Fruit fly (Drosophila melanogaster): ENCODE data around the gene Rab27.
A peak's percentile ranks its signal among the peaks of the same experiment; 100 is the strongest.

Gene Rab27

DNA sequence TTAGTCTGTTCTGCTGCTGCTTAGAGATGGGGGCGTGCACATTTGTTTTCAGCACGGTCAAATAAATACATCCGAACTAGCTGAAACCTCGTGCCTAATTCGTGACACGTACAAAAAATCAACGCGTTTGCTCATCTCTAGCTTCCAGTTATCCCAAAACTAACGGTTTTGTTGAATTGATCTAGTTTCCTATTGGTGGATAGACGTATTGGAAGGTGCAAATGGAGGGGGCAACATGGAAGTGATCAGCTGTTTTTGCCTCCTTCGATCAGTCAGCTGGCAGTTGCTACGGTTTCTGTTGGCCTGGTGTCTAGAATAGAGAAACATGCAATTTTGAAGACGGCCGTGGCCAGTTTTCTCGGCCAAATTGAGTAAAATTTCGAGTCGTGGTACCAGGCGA lies 40.8 kb upstream of the Rab27 start (continued):
- TF ChIP-seq CG7786 (GFP tag; optimal IDR thresholded peaks at IDR 0.05) = peak; percentile 1
- TF ChIP-seq CG12942 (GFP tag; optimal IDR thresholded peaks at IDR 0.05) = peak; percentile 3
- peak; percentile 36 to 45 for TF ChIP-seq dpn (GFP tag; optimal IDR thresholded peaks at IDR 0.05)
- TF ChIP-seq Antp (GFP tag; optimal IDR thresholded peaks at IDR 0.05) = peak; percentile 37
- TF ChIP-seq MESR4 (GFP tag; optimal IDR thresholded peaks at IDR 0.05) = no peak
- no peak for TF ChIP-seq emc (GFP tag; optimal IDR thresholded peaks at IDR 0.05)
- no peak for TF ChIP-seq crc (GFP tag; optimal IDR thresholded peaks at IDR 0.05)
- TF ChIP-seq da (GFP tag; optimal IDR thresholded peaks at IDR 0.05) = no peak
- TF ChIP-seq Pdp1 (GFP tag; optimal IDR thresholded peaks at IDR 0.05) = peak; percentile 16 to 34
- no peak for TF ChIP-seq p53 (GFP tag; optimal IDR thresholded peaks at IDR 0.05)
- TF ChIP-seq hth (optimal IDR thresholded peaks at IDR 0.05) = no peak
- no peak for TF ChIP-seq grn (GFP tag; optimal IDR thresholded peaks at IDR 0.05)
- TF ChIP-seq phol (tag; optimal IDR thresholded peaks at IDR 0.05) = no peak
- peak; percentile 84 for TF ChIP-seq hb (GFP tag; IDR thresholded peaks at IDR 0.05; ENCODE audit: partially characterized antibody)
- no peak for TF ChIP-seq Abd-B (GFP tag; optimal IDR thresholded peaks at IDR 0.05)
- peak; percentile 62 for TF ChIP-seq Lhr (GFP tag; optimal IDR thresholded peaks at IDR 0.05)
- TF ChIP-seq E2f2 (GFP tag; IDR thresholded peaks at IDR 0.05) = peak; percentile 35; the same call in 1 of the 2 replicates
- no peak for TF ChIP-seq CG5953 (GFP tag; IDR thresholded peaks at IDR 0.05)
- peak; percentile 87 for TF ChIP-seq sens (GFP tag)
- no peak for TF ChIP-seq cg (GFP tag; optimal IDR thresholded peaks at IDR 0.05)
- no peak for TF ChIP-seq ttk (GFP tag; IDR thresholded peaks at IDR 0.05)
- TF ChIP-seq Chrac-16 (GFP tag; optimal IDR thresholded peaks at IDR 0.05) = peak; percentile 29
- no peak for TF ChIP-seq croc (GFP tag; conservative IDR thresholded peaks at IDR 0.05)
- no peak for TF ChIP-seq CG3163 (GFP tag; optimal IDR thresholded peaks at IDR 0.05)
- peak; percentile 94 for TF ChIP-seq bbx (GFP tag; IDR thresholded peaks at IDR 0.05; ENCODE audit: partially characterized antibody)
- TF ChIP-seq CG1603 (tag; optimal IDR thresholded peaks at IDR 0.05) = peak; percentile 49
- peak; percentile 34 for TF ChIP-seq Meics (GFP tag; optimal IDR thresholded peaks at IDR 0.05)
- TF ChIP-seq Six4 (GFP tag; optimal IDR thresholded peaks at IDR 0.05) = peak; percentile 34
- no peak for TF ChIP-seq hkb (optimal IDR thresholded peaks at IDR 0.05)
- TF ChIP-seq hkb (GFP tag; IDR thresholded peaks at IDR 0.05) = 0 out of 2 replicates have a peak, but pooled peaks have one; percentile 36
- no peak for TF ChIP-seq CG5180 (GFP tag; optimal IDR thresholded peaks at IDR 0.05)
- peak; percentile 27 for TF ChIP-seq zfh2 (GFP tag; optimal IDR thresholded peaks at IDR 0.05)
- no peak for TF ChIP-seq CG31388 (GFP tag; optimal IDR thresholded peaks at IDR 0.05)
- no peak for TF ChIP-seq YL-1 (GFP tag; optimal IDR thresholded peaks at IDR 0.05)
- no peak for TF ChIP-seq sim (GFP tag; IDR thresholded peaks at IDR 0.05)
- peak; percentile 42 for TF ChIP-seq CG7556 (GFP tag; optimal IDR thresholded peaks at IDR 0.05)
- TF ChIP-seq B-H1 (GFP tag; IDR thresholded peaks at IDR 0.05) = no peak
- TF ChIP-seq exex (tag; optimal IDR thresholded peaks at IDR 0.05) = no peak
- peak; percentile 40 for TF ChIP-seq CG10431 (GFP tag; optimal IDR thresholded peaks at IDR 0.05)
- TF ChIP-seq wdn (GFP tag; IDR thresholded peaks at IDR 0.05) = no peak
- TF ChIP-seq Xrp1 (GFP tag; IDR thresholded peaks at IDR 0.05) = peak; percentile 70
- TF ChIP-seq inv (GFP tag; IDR thresholded peaks at IDR 0.05; ENCODE audit: partially characterized antibody) = peak; percentile 86
- TF ChIP-seq vfl (GFP tag; optimal IDR thresholded peaks at IDR 0.05) = peak; percentile 5
- peak; percentile 29 for TF ChIP-seq mirr (GFP tag; optimal IDR thresholded peaks at IDR 0.05)
- no peak for TF ChIP-seq Aef1 (GFP tag; IDR thresholded peaks at IDR 0.05)
- TF ChIP-seq Dek (tag; optimal IDR thresholded peaks at IDR 0.05) = peak; percentile 44
- TF ChIP-seq sqz (GFP tag; optimal IDR thresholded peaks at IDR 0.05) = no peak
- TF ChIP-seq Fer3 (tag; optimal IDR thresholded peaks at IDR 0.05) = no peak
- TF ChIP-seq pfk (GFP tag; optimal IDR thresholded peaks at IDR 0.05) = no peak
- no peak for TF ChIP-seq Hand (GFP tag; optimal IDR thresholded peaks at IDR 0.05)
- TF ChIP-seq CG10654 (GFP tag; optimal IDR thresholded peaks at IDR 0.05) = no peak
- no peak for TF ChIP-seq HLHmδ (GFP tag; optimal IDR thresholded peaks at IDR 0.05)

Data from whole organism, embryonic.